Fruit fly (Drosophila melanogaster): ENCODE results near the gene beat-VII.
A peak's percentile ranks its signal among the peaks of the same experiment; 100 is the strongest.

DNA sequence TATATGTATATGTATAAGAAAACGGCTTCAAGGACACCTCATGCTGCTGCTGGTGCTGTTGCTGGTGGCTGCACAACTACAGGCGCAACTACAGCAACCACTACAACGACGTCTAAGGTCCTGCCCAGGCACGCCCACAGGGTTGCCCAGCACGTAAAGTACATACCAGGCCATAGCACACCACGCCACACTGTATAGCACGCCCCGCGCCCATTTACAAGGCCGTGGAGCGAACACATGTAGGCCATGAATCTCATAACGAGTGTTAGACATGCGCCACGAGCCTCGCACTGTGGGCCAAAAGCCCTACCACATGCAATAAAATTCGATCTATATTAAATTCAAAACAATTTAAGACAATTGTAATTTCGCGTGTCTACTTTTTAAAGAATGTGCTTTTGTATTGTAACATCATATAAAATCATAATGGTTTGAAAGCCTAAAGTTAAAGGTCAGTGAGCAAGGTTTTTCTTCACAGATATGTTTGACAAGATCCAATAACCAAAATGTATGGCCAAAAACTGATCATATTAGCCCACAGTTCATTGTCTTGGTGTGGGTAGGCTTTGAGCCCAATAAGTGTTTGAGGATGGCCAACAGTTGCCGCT, 10.1 kb downstream of the beat-VII start:
- TF ChIP-seq CG7045 (GFP tag; optimal IDR thresholded peaks at IDR 0.05) (peak; percentile 34), toe (GFP tag; optimal IDR thresholded peaks at IDR 0.05) (no peak), Clk (GFP tag; optimal IDR thresholded peaks at IDR 0.05) (no peak), kay (GFP tag; ENCODE audit: borderline replicate concordance) (no peak), bab1 (GFP tag; optimal IDR thresholded peaks at IDR 0.05) (no peak), cnc (optimal IDR thresholded peaks at IDR 0.05) (no peak)

Data from whole organism, adult.